Worm (Caenorhabditis elegans): ENCODE data around the gene K10H10.5.

K10H10.5 gene

ce11 chrII:14496809-14497208 is 4.7 kb upstream of the K10H10.5 start (continued):
- TF ChIP-seq dpl-1 (GFP tag; optimal IDR thresholded peaks at IDR 0.05) (peak; percentile 30 to 67 (median 58)), C04F5.9 (tag; optimal IDR thresholded peaks at IDR 0.05) (peak; percentile 7), C34B4.2 (tag; optimal IDR thresholded peaks at IDR 0.05) (no peak), unc-130 (tag; optimal IDR thresholded peaks at IDR 0.05) (peak; percentile 78), irx-1 (tag; optimal IDR thresholded peaks at IDR 0.05) (peak; percentile 58), nhr-20 (tag; optimal IDR thresholded peaks at IDR 0.05) (peak; percentile 92), rnt-1 (tag; optimal IDR thresholded peaks at IDR 0.05) (peak; percentile 90), ceh-90 (tag; optimal IDR thresholded peaks at IDR 0.05) (peak; percentile 53), mab-9 (GFP tag; IDR thresholded peaks at IDR 0.05) (no peak), unc-30 (tag; optimal IDR thresholded peaks at IDR 0.05) (no peak), aly-2 (tag; optimal IDR thresholded peaks at IDR 0.05) (peak; percentile 66), zip-4 (GFP tag; optimal IDR thresholded peaks at IDR 0.05) (peak; percentile 30), ceh-82 (tag; optimal IDR thresholded peaks at IDR 0.05) (peak; percentile 26 to 56 (median 48)), elt-3 (tag; optimal IDR thresholded peaks at IDR 0.05) (peak in 3 of 6 experiments; percentile 32 to 83 (median 55)), nhr-85 (tag) (peak; percentile 94), nhr-11 (tag; optimal IDR thresholded peaks at IDR 0.05) (peak; percentile 30), ces-1 (GFP tag; optimal IDR thresholded peaks at IDR 0.05) (no peak), snu-23 (GFP tag; optimal IDR thresholded peaks at IDR 0.05) (peak; percentile 88), ztf-4 (tag; optimal IDR thresholded peaks at IDR 0.05) (peak; percentile 18), nhr-76 (tag; optimal IDR thresholded peaks at IDR 0.05) (no peak), pax-3 (tag; optimal IDR thresholded peaks at IDR 0.05) (peak; percentile 76), tlp-1 (tag; optimal IDR thresholded peaks at IDR 0.05) (no peak), xbp-1 (tag; optimal IDR thresholded peaks at IDR 0.05) (peak; percentile 68), hlh-17 (GFP tag; optimal IDR thresholded peaks at IDR 0.05; ENCODE audit: borderline replicate concordance) (no peak), dsc-1 (tag; optimal IDR thresholded peaks at IDR 0.05) (peak; percentile 67), nhr-12 (tag; optimal IDR thresholded peaks at IDR 0.05) (no peak), lin-14 (GFP tag; optimal IDR thresholded peaks at IDR 0.05) (peak; percentile 69), lir-3 (tag; optimal IDR thresholded peaks at IDR 0.05; ENCODE audit: poor library complexity) (peak; percentile 83), hpl-2 (GFP tag; optimal IDR thresholded peaks at IDR 0.05) (peak; percentile 72), F16B12.6 (tag; optimal IDR thresholded peaks at IDR 0.05) (peak; percentile 50), aha-1 (tag; optimal IDR thresholded peaks at IDR 0.05) (peak; percentile 45), fos-1 (tag; optimal IDR thresholded peaks at IDR 0.05) (peak; percentile 77), C16A3.4 (tag; optimal IDR thresholded peaks at IDR 0.05) (peak; percentile 93), swsn-7 (tag; optimal IDR thresholded peaks at IDR 0.05) (peak; percentile 74), Y116A8C.19 (tag; optimal IDR thresholded peaks at IDR 0.05; ENCODE audit: borderline replicate concordance) (no peak)

DNA sequence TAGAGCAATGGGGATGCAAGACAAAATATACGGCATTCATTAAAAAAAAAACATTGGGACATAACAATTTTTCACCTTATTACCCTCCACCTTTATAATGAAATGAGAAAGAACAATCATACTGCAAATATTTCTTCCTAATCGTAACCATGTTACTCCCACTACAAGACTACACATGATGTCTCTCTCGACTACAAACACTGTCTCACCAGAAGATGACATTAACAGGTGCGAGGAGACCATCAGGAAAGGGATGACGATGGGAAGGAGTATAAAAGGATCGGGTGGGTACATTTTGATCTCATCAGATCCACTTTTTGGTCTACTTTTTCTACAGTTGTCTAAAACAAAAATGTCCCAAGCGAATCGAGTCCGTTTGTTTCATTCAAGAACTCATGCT is 3.7 kb upstream of the K10H10.5 start, which contains the start of gene dhs-8:
Gene dhs-8 (plus strand): TSS at position 179 of the 400 bp plus-strand sequence.
- peak; percentile 87 for TF ChIP-seq skn-1 (tag; optimal IDR thresholded peaks at IDR 0.05)
- TF ChIP-seq pqm-1 (tag; optimal IDR thresholded peaks at IDR 0.05), result no peak
- TF ChIP-seq isw-1 (GFP tag; IDR thresholded peaks at IDR 0.05), result no peak
- TF ChIP-seq fkh-10 (GFP tag; optimal IDR thresholded peaks at IDR 0.05), result no peak
- TF ChIP-seq unc-30 (tag; optimal IDR thresholded peaks at IDR 0.05), result no peak
- TF ChIP-seq grh-1 (GFP tag; IDR thresholded peaks at IDR 0.05), result no peak
- no peak for TF ChIP-seq hlh-17 (GFP tag; optimal IDR thresholded peaks at IDR 0.05; ENCODE audit: borderline replicate concordance)
- TF ChIP-seq unc-130 (tag; optimal IDR thresholded peaks at IDR 0.05), result no peak
- TF ChIP-seq zip-4 (GFP tag; optimal IDR thresholded peaks at IDR 0.05), result no peak
- no peak for TF ChIP-seq nhr-237 (tag; optimal IDR thresholded peaks at IDR 0.05)
- no peak for TF ChIP-seq efl-3 (GFP tag; optimal IDR thresholded peaks at IDR 0.05)
- no peak for TF ChIP-seq swsn-7 (tag; optimal IDR thresholded peaks at IDR 0.05)
- no peak for TF ChIP-seq ama-1 (optimal IDR thresholded peaks at IDR 0.05)
- TF ChIP-seq mep-1 (tag; optimal IDR thresholded peaks at IDR 0.05), result peak; percentile 35
- TF ChIP-seq mef-2 (tag; optimal IDR thresholded peaks at IDR 0.05), result no peak
- no peak for TF ChIP-seq egl-13 (tag; optimal IDR thresholded peaks at IDR 0.05)
- no peak for TF ChIP-seq vab-15 (tag; optimal IDR thresholded peaks at IDR 0.05)
- TF ChIP-seq lin-35 (GFP tag; optimal IDR thresholded peaks at IDR 0.05), result peak; percentile 13 to 21
- no peak for TF ChIP-seq nhr-90 (tag; optimal IDR thresholded peaks at IDR 0.05; ENCODE audit: poor library complexity)
- no peak for TF ChIP-seq ztf-4 (tag; optimal IDR thresholded peaks at IDR 0.05)
- peak; percentile 43 for TF ChIP-seq blmp-1 (tag; optimal IDR thresholded peaks at IDR 0.05)
- no peak for TF ChIP-seq rnt-1 (tag; optimal IDR thresholded peaks at IDR 0.05)
- 0 out of 2 replicates have a peak, but pooled peaks have one; percentile 3 for TF ChIP-seq nhr-19 (GFP tag; conservative IDR thresholded peaks at IDR 0.05)
- no peak for TF ChIP-seq efl-1 (optimal IDR thresholded peaks at IDR 0.05)
- TF ChIP-seq efl-1 (GFP tag; optimal IDR thresholded peaks at IDR 0.05 in 1 of 2), result no peak
- TF ChIP-seq Y116A8C.19 (tag; optimal IDR thresholded peaks at IDR 0.05; ENCODE audit: borderline replicate concordance), result no peak
- no peak for TF ChIP-seq sptf-1 (tag; optimal IDR thresholded peaks at IDR 0.05)
- no peak for TF ChIP-seq nhr-11 (tag; optimal IDR thresholded peaks at IDR 0.05)

Data from whole organism, L1 larva.